Worm (Caenorhabditis elegans) whole organism, late embryonic: ENCODE data around the gene acr-21.

Experiments used
- C08G9.2 ChIP-seq: sonication (generic microtip); optimal IDR thresholded peaks from 2 replicates; lab custom pipeline; 2016; ENCODE audit warnings: mild to moderate bottlenecking, missing genetic modification characterization, moderate library complexity, missing compliant biosample characterization
- C38D4.7 ChIP-seq: fragments of 200-800 bp; sonication (Bioruptor generic); optimal IDR thresholded peaks from 2 replicates; lab custom pipeline; 2018; ENCODE audit warnings: mild to moderate bottlenecking, missing genetic modification characterization, moderate library complexity, missing compliant biosample characterization
- K02D7.2 ChIP-seq: sonication (generic microtip); optimal IDR thresholded peaks from 2 replicates; lab custom pipeline; 2017; ENCODE audit warnings: mild to moderate bottlenecking, missing genetic modification characterization, missing compliant biosample characterization
- T23F11.4 ChIP-seq: fragments of 200-800 bp; sonication (Bioruptor generic); optimal IDR thresholded peaks from 2 replicates; lab custom pipeline; 2018; ENCODE audit warnings: mild to moderate bottlenecking, missing genetic modification characterization, missing compliant biosample characterization
- ama-1 ChIP-seq: fragments of 150-350 bp; optimal IDR thresholded peaks from 2 replicates; lab custom pipeline; 2014
- ceh-14 ChIP-seq: sonication (generic microtip); optimal IDR thresholded peaks from 2 replicates; lab custom pipeline; 2016; ENCODE audit warnings: missing genotype, missing genetic modification characterization, missing compliant biosample characterization
- ceh-18 ChIP-seq: sonication (generic microtip); optimal IDR thresholded peaks from 2 replicates; lab custom pipeline; 2016; ENCODE audit warnings: missing genetic modification characterization, missing compliant biosample characterization
- ceh-22 ChIP-seq: sonication (generic microtip); optimal IDR thresholded peaks from 2 replicates; lab custom pipeline; 2017; ENCODE audit warnings: missing biosample characterization, missing genetic modification characterization
- ceh-30 ChIP-seq: fragments of 150-350 bp; optimal IDR thresholded peaks from 2 replicates; lab custom pipeline; 2014; ENCODE audit warnings: missing biosample characterization, missing genetic modification characterization
- ceh-6 ChIP-seq: fragments of 200-800 bp; sonication (Bioruptor generic); optimal IDR thresholded peaks from 2 replicates; lab custom pipeline; 2018; ENCODE audit warnings: mild to moderate bottlenecking, missing genetic modification characterization, missing compliant biosample characterization
- ceh-9 ChIP-seq: sonication (generic microtip); optimal IDR thresholded peaks from 2 replicates; lab custom pipeline; 2016; ENCODE audit warnings: mild to moderate bottlenecking, missing genetic modification characterization, inconsistent platforms, missing compliant biosample characterization
- dve-1 ChIP-seq: sonication (generic microtip); optimal IDR thresholded peaks from 2 replicates; lab custom pipeline; 2017; ENCODE audit warnings: antibody characterized with exemption, mild to moderate bottlenecking, missing genetic modification characterization, missing compliant biosample characterization
- elt-2 ChIP-seq: sonication (generic microtip); optimal IDR thresholded peaks from 2 replicates; lab custom pipeline; 2016; ENCODE audit warnings: missing genetic modification reagents, missing genetic modification characterization, missing compliant biosample characterization
- elt-4 ChIP-seq: sonication (generic microtip); optimal IDR thresholded peaks from 2 replicates; lab custom pipeline; 2016; ENCODE audit warnings: missing genetic modification characterization, missing compliant biosample characterization
- ets-4 ChIP-seq: sonication (generic microtip); optimal IDR thresholded peaks from 2 replicates; lab custom pipeline; 2016; ENCODE audit warnings: missing genetic modification characterization, missing compliant biosample characterization
- eyg-1 ChIP-seq: sonication (generic microtip); optimal IDR thresholded peaks from 2 replicates; lab custom pipeline; 2016; ENCODE audit warnings: missing genotype, missing genetic modification characterization, missing compliant biosample characterization
- fax-1 ChIP-seq: sonication (generic microtip); optimal IDR thresholded peaks from 2 replicates; lab custom pipeline; 2016; ENCODE audit warnings: missing genotype, missing genetic modification characterization, missing compliant biosample characterization
- fkh-6 ChIP-seq: sonication (generic microtip); optimal IDR thresholded peaks from 2 replicates; lab custom pipeline; 2016; ENCODE audit warnings: missing genetic modification characterization, missing compliant biosample characterization
- gmeb-2 ChIP-seq: sonication (generic microtip); optimal IDR thresholded peaks from 2 replicates; lab custom pipeline; 2016; ENCODE audit warnings: missing genetic modification characterization, inconsistent platforms, missing compliant biosample characterization
- hlh-15 ChIP-seq: sonication (generic microtip); optimal IDR thresholded peaks from 2 replicates; lab custom pipeline; 2016; ENCODE audit warnings: missing genetic modification characterization, missing compliant biosample characterization
- hlh-30 ChIP-seq: sonication (generic microtip); optimal IDR thresholded peaks from 2 replicates; lab custom pipeline; 2017; ENCODE audit warnings: antibody characterized with exemption, missing genetic modification characterization, missing compliant biosample characterization; ENCODE audit not compliant: insufficient read depth
- hlh-6 ChIP-seq: sonication (generic microtip); optimal IDR thresholded peaks from 2 replicates; lab custom pipeline; 2016; ENCODE audit warnings: missing genotype, missing genetic modification characterization, missing compliant biosample characterization
- lim-6 ChIP-seq: sonication (generic microtip); optimal IDR thresholded peaks from 2 replicates; lab custom pipeline; 2016; ENCODE audit warnings: missing genetic modification characterization, missing compliant biosample characterization
- lin-11 ChIP-seq: fragments of 200-800 bp; sonication (Bioruptor generic); optimal IDR thresholded peaks from 2 replicates; lab custom pipeline; 2018; ENCODE audit warnings: mild to moderate bottlenecking, missing genetic modification characterization, missing compliant biosample characterization
- madf-2 ChIP-seq: sonication (generic microtip); optimal IDR thresholded peaks from 2 replicates; lab custom pipeline; 2017; ENCODE audit warnings: missing genetic modification characterization, missing compliant biosample characterization
- mec-3 ChIP-seq: sonication (generic microtip); optimal IDR thresholded peaks from 2 replicates; lab custom pipeline; 2016; ENCODE audit warnings: borderline replicate concordance, missing genetic modification characterization, missing compliant biosample characterization
- nhr-11 ChIP-seq: fragments of 150-350 bp; optimal IDR thresholded peaks from 2 replicates; lab custom pipeline; 2014; ENCODE audit warnings: missing biosample characterization, missing genetic modification characterization
- npax-4 ChIP-seq: sonication (generic microtip); optimal IDR thresholded peaks from 2 replicates; lab custom pipeline; 2016; ENCODE audit warnings: missing genetic modification characterization, missing compliant biosample characterization
- odd-2 ChIP-seq: sonication (generic microtip); optimal IDR thresholded peaks from 2 replicates; lab custom pipeline; 2017; ENCODE audit warnings: antibody characterized with exemption, mild to moderate bottlenecking, missing genetic modification characterization, missing compliant biosample characterization
- pat-9 ChIP-seq: fragments of 200-800 bp; sonication (Bioruptor generic); optimal IDR thresholded peaks from 2 replicates; lab custom pipeline; 2018; ENCODE audit warnings: mild to moderate bottlenecking, missing genetic modification characterization, moderate library complexity, missing compliant biosample characterization
- rnt-1 ChIP-seq: sonication (generic microtip); optimal IDR thresholded peaks from 2 replicates; lab custom pipeline; 2016; ENCODE audit warnings: missing genetic modification characterization, missing compliant biosample characterization
- sdc-2 ChIP-seq: sonication (generic microtip); optimal IDR thresholded peaks from 2 replicates; lab custom pipeline; 2016; ENCODE audit warnings: missing genotype, missing genetic modification characterization, missing compliant biosample characterization
- sox-2 ChIP-seq: fragments of 200-800 bp; sonication (Bioruptor generic); IDR thresholded peaks from 2 replicates; pipeline ENCODE4 v1.3.6; 2022; ENCODE audit warnings: missing genetic modification reagents, missing genetic modification characterization, missing compliant biosample characterization
- sox-4 ChIP-seq: sonication (generic microtip); optimal IDR thresholded peaks from 2 replicates; lab custom pipeline; 2017; ENCODE audit warnings: mild to moderate bottlenecking, missing genetic modification characterization, inconsistent platforms, missing compliant biosample characterization
- tbx-2 ChIP-seq: sonication (generic microtip); optimal IDR thresholded peaks from 2 replicates; lab custom pipeline; 2016; ENCODE audit warnings: missing genetic modification characterization, missing compliant biosample characterization
- ttx-3 ChIP-seq: sonication (generic microtip); optimal IDR thresholded peaks from 2 replicates; lab custom pipeline; 2016; ENCODE audit warnings: missing genetic modification reagents, missing genetic modification characterization, missing compliant biosample characterization
- unc-3 ChIP-seq, 2 experiments: fragments of 200-800 bp in 1 of 2; sonication (Bioruptor generic) in 1 of 2; sonication (generic microtip) in 1 of 2; conservative IDR thresholded peaks in 1 of 2; optimal IDR thresholded peaks in 1 of 2; 2 replicates each; pipeline versions ENCODE4 v1.3.6 to Lab custom; 2016 to 2022; ENCODE audit warnings: missing compliant biosample characterization in 2 of 2, missing genetic modification characterization in 2 of 2, missing genetic modification reagents in 1 of 2
- unc-55 ChIP-seq: sonication (generic microtip); optimal IDR thresholded peaks from 2 replicates; lab custom pipeline; 2017; ENCODE audit warnings: missing biosample characterization, missing genetic modification reagents, missing genetic modification characterization
- zip-5 ChIP-seq: sonication (generic microtip); optimal IDR thresholded peaks from 2 replicates; lab custom pipeline; 2016; ENCODE audit warnings: missing genetic modification characterization, missing compliant biosample characterization
- ztf-16 ChIP-seq: sonication (generic microtip); optimal IDR thresholded peaks from 2 replicates; lab custom pipeline; 2017; ENCODE audit warnings: missing genetic modification characterization, missing compliant biosample characterization

Gene acr-21

DNA sequence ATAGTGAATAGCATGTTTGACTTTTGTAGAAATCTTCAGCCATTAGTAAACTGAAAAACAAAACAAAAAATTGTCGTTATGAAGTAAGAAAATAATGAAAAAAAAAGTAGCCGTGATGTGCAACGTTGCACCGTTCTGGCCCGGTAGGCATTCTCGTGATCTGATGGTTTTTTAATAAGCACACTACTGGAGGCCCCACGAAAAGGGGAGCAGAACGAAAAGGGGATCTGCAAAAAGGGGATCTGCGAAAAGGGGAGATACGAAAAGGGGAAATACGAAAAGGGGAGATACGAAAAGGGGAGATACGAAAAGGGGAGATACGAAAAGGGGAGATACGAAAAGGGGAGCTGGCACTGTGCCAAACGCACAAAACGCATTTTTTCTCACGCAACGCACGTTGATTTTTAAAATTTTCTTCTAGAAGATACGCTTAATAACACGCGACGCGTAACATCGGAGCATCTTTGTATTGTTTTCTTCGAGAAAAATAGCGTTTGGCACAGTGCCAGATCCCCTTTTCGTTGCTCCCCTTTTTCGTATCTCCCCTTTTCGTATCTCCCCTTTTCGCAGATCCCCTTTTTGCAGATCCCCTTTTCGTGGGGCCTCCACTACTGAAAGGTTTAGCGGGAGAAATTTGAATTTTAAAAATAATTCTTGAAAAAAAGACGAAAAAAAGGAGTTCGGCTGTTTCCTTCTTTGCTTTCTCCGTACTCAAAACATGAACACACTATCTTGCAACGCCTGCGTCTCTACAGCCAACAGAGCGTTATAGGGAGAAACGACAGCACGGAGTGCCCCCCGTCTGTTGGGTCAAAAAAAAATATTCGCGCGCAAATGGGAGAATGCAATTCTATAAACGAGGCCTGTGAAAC lies 30.3 kb upstream of the acr-21 start, which contains the start of gene C09E7.7 (continued):
- peak; percentile 89 for TF ChIP-seq tbx-2 (tag; lab: Kevin White, UChicago)
- peak; percentile 86 for TF ChIP-seq fax-1 (tag; lab: Kevin White, UChicago)
- peak; percentile 59 for TF ChIP-seq elt-2
- peak; percentile 74 for TF ChIP-seq ets-4 (tag; lab: Kevin White, UChicago)
- TF ChIP-seq hlh-15 (tag; lab: Kevin White, UChicago): peak; percentile 0
- TF ChIP-seq zip-5: peak; percentile 75
- TF ChIP-seq, all 69 proteins: peak for 39; not testable (repeated sequence) for 30

ce11 chrIII:6558487-6558886 lies 23.2 kb upstream of the acr-21 start, which contains the start of gene C09E7.8:
TSS of gene C09E7.8 (minus strand) at chrIII:6558587.
- no peak for TF ChIP-seq hlh-30
- no peak for TF ChIP-seq elt-4 (tag; lab: Kevin White, UChicago)
- TF ChIP-seq C08G9.2 (tag; lab: Kevin White, UChicago): no peak
- TF ChIP-seq ceh-30 (tag; lab: Kevin White, UChicago): no peak
- TF ChIP-seq dve-1: no peak
- no peak for TF ChIP-seq pat-9 (tag; lab: Kevin White, UChicago)
- no peak for TF ChIP-seq ceh-14
- TF ChIP-seq sox-2 (GFP tag; lab: Robert Waterston, UW): no peak
- TF ChIP-seq zip-5: no peak
- no peak for TF ChIP-seq ceh-9 (tag; lab: Kevin White, UChicago)
- TF ChIP-seq gmeb-2 (tag; lab: Kevin White, UChicago): no peak
- no peak for TF ChIP-seq K02D7.2
- TF ChIP-seq ama-1 (lab: Kevin White, UChicago): no peak
- no peak for TF ChIP-seq unc-3 (GFP tag; conservative IDR thresholded peaks at IDR 0.05; lab: Robert Waterston, UW)
- TF ChIP-seq unc-3 (tag; optimal IDR thresholded peaks at IDR 0.05; lab: Kevin White, UChicago): no peak

ce11 chrIII:6577159-6577558 lies 4.5 kb upstream of the acr-21 start:
- no peak for TF ChIP-seq sdc-2 (tag; lab: Kevin White, UChicago)
- TF ChIP-seq, all 69 proteins: peak for 0

DNA sequence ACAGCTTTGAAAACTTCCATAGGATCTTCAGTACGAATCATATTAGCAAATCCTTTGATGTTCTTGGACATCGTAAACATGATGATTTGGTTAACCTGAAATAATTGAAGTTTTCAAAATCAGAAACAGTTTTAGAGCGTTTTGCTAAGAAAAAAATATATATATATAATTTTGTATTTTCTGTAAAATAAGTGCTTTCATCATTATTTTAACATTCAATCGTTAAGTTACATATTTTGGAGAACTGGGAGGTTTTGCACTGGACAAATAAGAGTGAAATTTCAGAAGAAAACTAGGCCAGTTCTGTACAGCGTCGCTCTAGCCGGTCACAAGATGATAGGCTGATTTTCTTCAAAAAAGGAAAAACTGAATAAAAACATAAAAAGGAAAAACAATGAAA lies 3.2 kb upstream of the acr-21 start, which contains the start of gene F27B3.6:
TSS of gene F27B3.6 (minus strand) at position 101 of the 400 bp plus-strand sequence.
- TF ChIP-seq K02D7.2 (no peak), C38D4.7 (GFP tag; lab: Kevin White, UChicago) (no peak), mec-3 (tag; lab: Kevin White, UChicago) (no peak), sox-4 (tag; lab: Kevin White, UChicago) (no peak), nhr-11 (tag; lab: Kevin White, UChicago) (no peak), ztf-16 (tag; lab: Kevin White, UChicago) (no peak), lim-6 (tag; lab: Kevin White, UChicago) (no peak)

DNA sequence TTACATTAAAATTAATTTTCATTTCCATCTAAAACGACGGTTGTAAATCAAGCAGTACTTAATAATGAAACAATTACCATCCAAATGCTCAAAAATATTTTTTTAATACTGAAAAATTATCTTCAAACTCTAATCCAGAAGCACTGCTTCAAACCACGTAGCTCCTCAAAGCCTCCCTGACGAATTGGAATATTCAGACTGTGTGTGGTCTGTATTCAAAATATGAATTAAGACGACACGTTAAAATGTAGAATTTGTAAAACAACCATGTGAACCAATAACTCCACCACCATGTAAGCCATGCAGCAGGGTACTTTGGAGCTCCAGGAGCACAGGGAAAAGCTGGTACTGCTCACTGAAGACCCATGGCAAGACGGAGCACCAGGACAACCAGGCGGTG lies 2.3 kb upstream of the acr-21 start, which contains the start of gene F27B3.8:
TSS of gene F27B3.8 (plus strand) at position 301 of the 400 bp plus-strand sequence.
- no peak for TF ChIP-seq hlh-6
- TF ChIP-seq madf-2 (tag; lab: Kevin White, UChicago): no peak
- no peak for TF ChIP-seq ceh-6 (GFP tag; lab: Kevin White, UChicago)
- TF ChIP-seq fkh-6 (tag; lab: Kevin White, UChicago): no peak
- no peak for TF ChIP-seq ama-1 (lab: Kevin White, UChicago)
- no peak for TF ChIP-seq C38D4.7 (GFP tag; lab: Kevin White, UChicago)
- TF ChIP-seq npax-4: no peak
- no peak for TF ChIP-seq T23F11.4 (GFP tag; lab: Kevin White, UChicago)
- no peak for TF ChIP-seq unc-55
- TF ChIP-seq nhr-11 (tag; lab: Kevin White, UChicago): no peak
- TF ChIP-seq hlh-15 (tag; lab: Kevin White, UChicago): no peak
- no peak for TF ChIP-seq ceh-22 (tag; lab: Kevin White, UChicago)
- TF ChIP-seq unc-3 (GFP tag; conservative IDR thresholded peaks at IDR 0.05; lab: Robert Waterston, UW): no peak
- no peak for TF ChIP-seq unc-3 (tag; optimal IDR thresholded peaks at IDR 0.05; lab: Kevin White, UChicago)
- no peak for TF ChIP-seq ttx-3 (tag; lab: Kevin White, UChicago)
- TF ChIP-seq ceh-18 (tag; lab: Kevin White, UChicago): no peak
- TF ChIP-seq eyg-1 (tag; lab: Kevin White, UChicago): no peak
- TF ChIP-seq lin-11 (tag; lab: Kevin White, UChicago): no peak
- TF ChIP-seq rnt-1: no peak
- no peak for TF ChIP-seq zip-5
- no peak for TF ChIP-seq odd-2 (tag; lab: Kevin White, UChicago)
- TF ChIP-seq, all 69 proteins: peak for 0
